Worm (Caenorhabditis elegans) whole organism, L4/young adult: Measurements from ENCODE around the gene ntp-1.

ENCODE experiments used
- W03F9.2 ChIP-seq: fragments of 150-350 bp; optimal IDR thresholded peaks from 2 replicates; lab custom pipeline; 2014; ENCODE audit warnings: missing biosample characterization, missing genetic modification characterization
- dao-5 ChIP-seq: sonication (generic microtip); optimal IDR thresholded peaks from 2 replicates; lab custom pipeline; 2016; ENCODE audit warnings: missing genotype, missing genetic modification characterization, moderate library complexity, missing compliant biosample characterization
- him-1 ChIP-seq: sonication (generic microtip); optimal IDR thresholded peaks from 2 replicates; lab custom pipeline; 2016; ENCODE audit warnings: missing genotype, missing genetic modification reagents, missing genetic modification characterization, missing compliant biosample characterization

DNA sequence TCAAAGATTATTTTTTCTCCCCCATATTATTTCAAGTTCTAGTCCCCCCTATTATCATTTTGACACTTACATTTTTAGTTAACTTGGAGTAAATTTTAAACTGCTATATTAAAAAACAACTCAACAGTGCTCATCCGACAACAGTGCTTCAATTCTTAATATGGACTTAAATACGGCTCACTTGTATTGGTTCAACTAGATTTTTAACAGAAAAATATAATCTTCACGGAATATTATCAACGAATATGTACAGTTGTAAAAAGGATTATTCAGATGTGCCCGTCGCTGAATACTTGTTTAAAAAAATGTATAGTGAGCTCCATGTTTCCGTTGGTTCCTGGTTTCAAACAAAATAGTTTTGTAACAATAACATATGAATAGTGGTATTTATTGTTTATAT, 5.7 kb upstream of the ntp-1 start:
- TF ChIP-seq dao-5 (tag; lab: Kevin White, UChicago) (no peak), him-1 (no peak), W03F9.2 (no peak)
